Worm (Caenorhabditis elegans) whole organism, L2 larva: Measurements from ENCODE around the gene B0393.7.

ENCODE experiments used
- C34F6.9 ChIP-seq: fragments of 150-350 bp; optimal IDR thresholded peaks from 2 replicates; lab custom pipeline; 2014; ENCODE audit warnings: missing biosample characterization, missing genetic modification characterization
- F13H6.1 ChIP-seq: sonication (generic microtip); optimal IDR thresholded peaks from 2 replicates; lab custom pipeline; 2016; ENCODE audit warnings: missing genetic modification characterization, missing compliant biosample characterization
- R02D3.7 ChIP-seq: fragments of 150-350 bp; optimal IDR thresholded peaks from 2 replicates; lab custom pipeline; 2014; ENCODE audit warnings: missing biosample characterization, missing genetic modification characterization
- Y55F3AM.14 ChIP-seq: fragments of 200-800 bp; sonication (Bioruptor generic); optimal IDR thresholded peaks from 2 replicates; lab custom pipeline; 2018; ENCODE audit warnings: mild to moderate bottlenecking, missing genetic modification characterization, missing compliant biosample characterization
- alr-1 ChIP-seq: fragments of 150-350 bp; optimal IDR thresholded peaks from 2 replicates; lab custom pipeline; 2014; ENCODE audit warnings: missing biosample characterization, missing genetic modification characterization
- aly-2 ChIP-seq: fragments of 150-350 bp; optimal IDR thresholded peaks from 2 replicates; lab custom pipeline; 2014; ENCODE audit warnings: missing biosample characterization, missing genetic modification characterization
- ama-1 ChIP-seq: fragments of 150-350 bp; optimal IDR thresholded peaks from 2 replicates; lab custom pipeline; 2018; ENCODE audit warnings: inconsistent platforms
- ceh-16 ChIP-seq: fragments of 150-350 bp; optimal IDR thresholded peaks from 2 replicates; lab custom pipeline; 2014; ENCODE audit warnings: missing biosample characterization, missing genetic modification characterization
- crh-2 ChIP-seq: sonication (generic microtip); optimal IDR thresholded peaks from 2 replicates; lab custom pipeline; 2017; ENCODE audit warnings: missing biosample characterization, missing genetic modification characterization
- dmd-4 ChIP-seq: sonication (generic microtip); optimal IDR thresholded peaks from 2 replicates; lab custom pipeline; 2017; ENCODE audit warnings: missing biosample characterization, missing genetic modification characterization
- egl-27 ChIP-seq: sonication (generic microtip); optimal IDR thresholded peaks from 3 replicates; lab custom pipeline; 2017; ENCODE audit warnings: missing biosample characterization, missing genetic modification reagents, missing genetic modification characterization
- elt-1 ChIP-seq: fragments of 150-350 bp; optimal IDR thresholded peaks from 2 replicates; lab custom pipeline; 2014; ENCODE audit warnings: missing biosample characterization, missing genetic modification characterization
- elt-3 ChIP-seq: sonication (generic microtip); optimal IDR thresholded peaks from 2 replicates; lab custom pipeline; 2017; ENCODE audit warnings: missing biosample characterization, missing genetic modification characterization
- fos-1 ChIP-seq: fragments of 150-350 bp; optimal IDR thresholded peaks from 2 replicates; lab custom pipeline; 2014; ENCODE audit warnings: missing biosample characterization, missing genetic modification characterization
- gmeb-1 ChIP-seq: fragments of 150-350 bp; optimal IDR thresholded peaks from 2 replicates; lab custom pipeline; 2014; ENCODE audit warnings: missing biosample characterization, missing genetic modification characterization
- lin-11 ChIP-seq: fragments of 150-350 bp; sonication (generic microtip); optimal IDR thresholded peaks from 2 replicates; lab custom pipeline; 2014; ENCODE audit warnings: missing biosample characterization, missing genetic modification characterization, inconsistent platforms, mixed read lengths
- lin-13 ChIP-seq: fragments of 150-350 bp; optimal IDR thresholded peaks from 2 replicates; lab custom pipeline; 2014; ENCODE audit warnings: missing biosample characterization, missing genetic modification reagents, missing genetic modification characterization
- lin-39 ChIP-seq: fragments of 150-350 bp; optimal IDR thresholded peaks from 2 replicates; lab custom pipeline; 2014; ENCODE audit warnings: missing biosample characterization, missing genetic modification reagents, missing genetic modification characterization
- lsy-2 ChIP-seq, 2 experiments: fragments of 150-350 bp in 1 of 2; sonication (generic microtip) in 1 of 2; optimal IDR thresholded peaks; 2 replicates each; lab custom pipeline; 2014 to 2017; ENCODE audit warnings: missing biosample characterization in 2 of 2, missing genetic modification characterization in 2 of 2
- mab-5 ChIP-seq: fragments of 150-350 bp; optimal IDR thresholded peaks from 2 replicates; lab custom pipeline; 2014; ENCODE audit warnings: missing biosample characterization, missing genetic modification characterization
- mbf-1 ChIP-seq: sonication (generic microtip); optimal IDR thresholded peaks from 2 replicates; lab custom pipeline; 2017; ENCODE audit warnings: missing biosample characterization, missing genetic modification characterization
- mdl-1 ChIP-seq, 2 experiments: fragments of 150-350 bp in 1 of 2; sonication (generic microtip) in 1 of 2; optimal IDR thresholded peaks; 2 replicates each; lab custom pipeline; 2017; ENCODE audit warnings: missing biosample characterization in 2 of 2, missing genetic modification characterization in 2 of 2
- nhr-10 ChIP-seq: sonication (generic microtip); optimal IDR thresholded peaks from 2 replicates; lab custom pipeline; 2017; ENCODE audit warnings: missing biosample characterization, missing genetic modification characterization
- nhr-11 ChIP-seq: fragments of 150-350 bp; optimal IDR thresholded peaks from 2 replicates; lab custom pipeline; 2014; ENCODE audit warnings: missing biosample characterization, missing genetic modification characterization
- nhr-12 ChIP-seq: fragments of 150-350 bp; optimal IDR thresholded peaks from 2 replicates; lab custom pipeline; 2014; ENCODE audit warnings: missing biosample characterization, missing genetic modification characterization
- nhr-129 ChIP-seq: fragments of 150-350 bp; optimal IDR thresholded peaks from 2 replicates; lab custom pipeline; 2014; ENCODE audit warnings: missing biosample characterization, missing genetic modification characterization
- nhr-21 ChIP-seq: fragments of 150-350 bp; optimal IDR thresholded peaks from 2 replicates; lab custom pipeline; 2014; ENCODE audit warnings: missing biosample characterization, missing genetic modification characterization
- nhr-23 ChIP-seq: fragments of 150-350 bp; optimal IDR thresholded peaks from 2 replicates; lab custom pipeline; 2014; ENCODE audit warnings: missing biosample characterization, missing genetic modification reagents, missing genetic modification characterization
- nhr-237 ChIP-seq: fragments of 150-350 bp; optimal IDR thresholded peaks from 2 replicates; lab custom pipeline; 2014; ENCODE audit warnings: missing biosample characterization, missing genetic modification characterization
- nhr-6 ChIP-seq: fragments of 150-350 bp; optimal IDR thresholded peaks from 2 replicates; lab custom pipeline; 2014; ENCODE audit warnings: missing biosample characterization, missing genetic modification characterization
- peb-1 ChIP-seq: fragments of 150-350 bp; optimal IDR thresholded peaks from 2 replicates; lab custom pipeline; 2014; ENCODE audit warnings: missing biosample characterization, missing genetic modification characterization
- sem-4 ChIP-seq: fragments of 150-350 bp; optimal IDR thresholded peaks from 2 replicates; lab custom pipeline; 2014; ENCODE audit warnings: missing biosample characterization, missing genetic modification reagents, missing genetic modification characterization
- sma-3 ChIP-seq: sonication (generic microtip); optimal IDR thresholded peaks from 2 replicates; lab custom pipeline; 2016; ENCODE audit warnings: missing genetic modification reagents, missing genetic modification characterization, missing compliant biosample characterization
- sma-9 ChIP-seq, 2 experiments: fragments of 150-350 bp in 1 of 2; sonication (generic microtip) in 1 of 2; optimal IDR thresholded peaks; 2 replicates each; lab custom pipeline; 2014 to 2016; ENCODE audit warnings: missing genetic modification characterization in 2 of 2, mild to moderate bottlenecking in 1 of 2, missing biosample characterization in 1 of 2, missing compliant biosample characterization in 1 of 2, missing genetic modification reagents in 1 of 2, moderate library complexity in 1 of 2
- snpc-4 ChIP-seq: fragments of 150-350 bp; optimal IDR thresholded peaks from 2 replicates; lab custom pipeline; 2014; ENCODE audit warnings: missing biosample characterization, missing genetic modification characterization
- unc-39 ChIP-seq: fragments of 150-350 bp; optimal IDR thresholded peaks from 2 replicates; lab custom pipeline; 2014; ENCODE audit warnings: missing biosample characterization, missing genetic modification characterization
- unc-55 ChIP-seq: fragments of 150-350 bp; sonication (generic microtip); optimal IDR thresholded peaks from 3 replicates; lab custom pipeline; 2014; ENCODE audit warnings: missing biosample characterization, missing genetic modification reagents, missing genetic modification characterization
- unc-62 ChIP-seq: fragments of 150-350 bp; optimal IDR thresholded peaks from 2 replicates; lab custom pipeline; 2014; ENCODE audit warnings: missing biosample characterization, missing genetic modification reagents, missing genetic modification characterization
- ztf-1 ChIP-seq: fragments of 200-800 bp; sonication (Bioruptor generic); conservative IDR thresholded peaks from 2 replicates; pipeline ENCODE4 v1.3.6; 2022; ENCODE audit warnings: missing genetic modification characterization, missing compliant biosample characterization
- ztf-11 ChIP-seq: sonication (generic microtip); optimal IDR thresholded peaks from 2 replicates; lab custom pipeline; 2017; ENCODE audit warnings: missing biosample characterization, missing genetic modification characterization
- ztf-4 ChIP-seq: fragments of 150-350 bp; optimal IDR thresholded peaks from 2 replicates; lab custom pipeline; 2014; ENCODE audit warnings: missing biosample characterization, missing genetic modification characterization

Gene B0393.7

DNA sequence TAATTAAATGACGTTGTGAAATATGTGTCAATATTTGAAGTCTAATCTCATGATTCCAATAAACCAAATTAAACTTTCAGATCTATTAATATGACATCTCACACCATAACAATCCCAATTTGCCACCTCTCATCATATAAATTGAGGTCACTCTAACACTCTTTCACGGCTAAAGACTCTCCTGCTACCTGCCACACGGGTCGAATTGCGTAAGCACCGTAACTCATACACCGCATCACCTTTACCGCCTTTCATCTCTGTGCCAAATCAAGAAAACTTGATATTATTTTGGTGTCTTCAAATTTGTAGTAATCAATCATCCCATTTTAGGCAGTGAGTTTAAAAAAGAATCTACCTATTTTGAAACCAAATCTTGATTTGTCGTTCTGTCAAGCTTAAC is 28.4 kb upstream of the B0393.7 start:
- TF ChIP-seq lin-11 (tag; lab: Kevin White, UChicago): no peak
- no peak for TF ChIP-seq peb-1 (tag; lab: Kevin White, UChicago)
- TF ChIP-seq nhr-6 (tag; lab: Kevin White, UChicago): no peak
- no peak for TF ChIP-seq dmd-4 (tag; lab: Kevin White, UChicago)
- TF ChIP-seq unc-55 (GFP tag; lab: Kevin White, UChicago): no peak
- no peak for TF ChIP-seq nhr-237

DNA sequence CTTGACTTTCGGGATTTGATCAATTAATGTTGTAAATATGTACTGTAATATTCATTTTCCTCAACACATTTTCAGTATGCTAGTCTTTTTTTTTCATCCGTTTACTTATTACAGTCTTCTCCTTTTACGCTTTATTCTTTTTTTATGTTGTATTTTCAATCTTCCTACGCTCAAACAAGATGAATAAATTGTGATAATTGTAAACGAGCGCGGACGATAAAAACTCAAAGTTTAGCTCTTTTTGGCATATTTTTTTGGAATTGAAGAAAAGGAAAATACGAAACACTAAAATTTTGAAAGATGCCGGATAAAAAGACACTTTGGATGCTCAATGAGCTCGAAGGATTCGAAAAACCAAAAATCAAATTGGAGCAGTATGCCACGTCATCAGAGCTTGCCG is 24.8 kb upstream of the B0393.7 start, which contains the start of gene metl-5:
Gene metl-5, plus strand, starts transcription at position 301 of the 400 bp plus-strand sequence.
- TF ChIP-seq unc-62 (GFP tag; lab: Kevin White, UChicago): no peak
- TF ChIP-seq nhr-23 (tag; lab: Kevin White, UChicago): no peak
- TF ChIP-seq fos-1 (tag; lab: Kevin White, UChicago): no peak
- TF ChIP-seq F13H6.1: no peak
- TF ChIP-seq gmeb-1 (tag; lab: Kevin White, UChicago): no peak
- TF ChIP-seq alr-1 (tag; lab: Kevin White, UChicago): no peak
- TF ChIP-seq ceh-16: no peak
- no peak for TF ChIP-seq mdl-1 (tag; optimal IDR thresholded peaks at IDR 0.05; lab: Kevin White, UChicago)
- no peak for TF ChIP-seq nhr-11 (tag; lab: Kevin White, UChicago)
- no peak for TF ChIP-seq unc-39 (tag; lab: Kevin White, UChicago)
- TF ChIP-seq ztf-4 (tag; lab: Kevin White, UChicago): no peak

DNA sequence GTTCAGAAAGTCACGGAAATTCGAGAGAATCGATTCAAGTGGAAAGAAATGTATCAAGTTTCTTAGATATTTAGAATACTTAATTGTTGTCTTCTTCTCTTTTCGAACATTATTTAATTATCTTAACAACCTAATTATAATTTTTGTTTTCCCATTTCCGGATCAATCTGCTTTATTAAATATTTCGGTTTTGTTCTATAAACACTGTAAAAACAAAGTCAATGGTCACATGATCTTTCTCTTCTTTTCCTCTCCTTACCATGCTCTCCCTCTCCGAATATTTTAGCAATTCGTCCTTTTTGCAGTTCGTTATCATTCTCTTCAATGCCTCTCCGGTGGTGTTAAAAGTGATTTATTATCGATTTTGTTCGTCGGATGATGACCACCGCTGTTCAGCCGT is 18.6 kb upstream of the B0393.7 start, which contains the start of gene tag-325:
Gene tag-325, plus strand, starts transcription at position 301 of the 400 bp plus-strand sequence.
- peak; percentile 26 for TF ChIP-seq fos-1 (tag; lab: Kevin White, UChicago)
- TF ChIP-seq F13H6.1: no peak

DNA sequence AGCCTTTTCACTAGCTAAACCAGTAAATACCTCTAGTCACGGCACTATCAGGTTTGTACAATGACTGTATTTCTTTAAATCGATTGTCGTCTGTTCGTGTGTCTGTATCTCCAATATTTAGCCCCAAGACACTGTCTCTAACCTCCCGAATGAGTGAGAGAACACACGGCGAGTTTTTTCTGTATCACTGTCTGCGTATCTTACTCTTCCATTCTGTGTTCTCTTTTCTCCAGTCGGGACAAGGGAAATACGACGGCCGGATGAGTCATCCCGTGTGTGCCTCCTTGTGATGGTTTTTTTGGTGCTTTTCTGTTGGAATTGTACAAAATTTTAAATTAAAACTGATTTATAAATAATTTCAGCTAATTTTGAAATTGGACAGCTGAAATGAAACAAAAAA is 18.1 kb upstream of the B0393.7 start:
- TF ChIP-seq unc-55 (GFP tag; lab: Kevin White, UChicago): peak; percentile 55
- TF ChIP-seq mab-5 (tag; lab: Kevin White, UChicago): no peak
- peak; percentile 70 for TF ChIP-seq lin-13 (GFP tag; lab: Kevin White, UChicago)
- no peak for TF ChIP-seq unc-39 (tag; lab: Kevin White, UChicago)
- TF ChIP-seq ama-1 (lab: Kevin White, UChicago): no peak
- peak; percentile 66 for TF ChIP-seq crh-2 (tag; lab: Kevin White, UChicago)
- no peak for TF ChIP-seq ztf-11
- TF ChIP-seq lsy-2 (tag; optimal IDR thresholded peaks at IDR 0.05; lab: Kevin White, UChicago): peak; percentile 19 to 80
- TF ChIP-seq snpc-4 (tag; lab: Kevin White, UChicago): no peak
- peak in 1 of 2 experiments; percentile 4 for TF ChIP-seq mdl-1 (tag; optimal IDR thresholded peaks at IDR 0.05; lab: Kevin White, UChicago)
- no peak for TF ChIP-seq ztf-1 (GFP tag; lab: Robert Waterston, UW)
- TF ChIP-seq lin-39 (tag; lab: Kevin White, UChicago): no peak
- no peak for TF ChIP-seq nhr-23 (tag; lab: Kevin White, UChicago)
- peak; percentile 65 for TF ChIP-seq sma-9 (GFP tag; optimal IDR thresholded peaks at IDR 0.05; lab: Kevin White, UChicago)
- TF ChIP-seq sma-9 (tag; optimal IDR thresholded peaks at IDR 0.05; lab: Kevin White, UChicago): no peak
- no peak for TF ChIP-seq elt-3 (tag; lab: Kevin White, UChicago)
- no peak for TF ChIP-seq nhr-237
- no peak for TF ChIP-seq ceh-16
- no peak for TF ChIP-seq nhr-10 (tag; lab: Kevin White, UChicago)
- peak; percentile 50 for TF ChIP-seq sma-3
- TF ChIP-seq mbf-1: no peak
- TF ChIP-seq dmd-4 (tag; lab: Kevin White, UChicago): no peak
- no peak for TF ChIP-seq elt-1 (tag; lab: Kevin White, UChicago)
- no peak for TF ChIP-seq aly-2 (tag; lab: Kevin White, UChicago)
- TF ChIP-seq ztf-4 (tag; lab: Kevin White, UChicago): no peak
- TF ChIP-seq nhr-21: peak; percentile 53
- TF ChIP-seq egl-27 (tag; lab: Kevin White, UChicago): peak; percentile 49
- TF ChIP-seq gmeb-1 (tag; lab: Kevin White, UChicago): peak; percentile 35
- no peak for TF ChIP-seq lin-11 (tag; lab: Kevin White, UChicago)
- TF ChIP-seq nhr-12 (tag; lab: Kevin White, UChicago): no peak
- TF ChIP-seq nhr-129 (tag; lab: Kevin White, UChicago): peak; percentile 76
- no peak for TF ChIP-seq nhr-11 (tag; lab: Kevin White, UChicago)
- no peak for TF ChIP-seq alr-1 (tag; lab: Kevin White, UChicago)
- TF ChIP-seq fos-1 (tag; lab: Kevin White, UChicago): peak; percentile 100
- no peak for TF ChIP-seq peb-1 (tag; lab: Kevin White, UChicago)
- peak; percentile 80 for TF ChIP-seq C34F6.9 (tag; lab: Kevin White, UChicago)
- no peak for TF ChIP-seq R02D3.7 (tag; lab: Kevin White, UChicago)
- TF ChIP-seq Y55F3AM.14 (GFP tag; lab: Kevin White, UChicago): no peak
- TF ChIP-seq F13H6.1: peak; percentile 73
- peak; percentile 23 for TF ChIP-seq nhr-6 (tag; lab: Kevin White, UChicago)
- TF ChIP-seq sem-4: peak; percentile 38
